Worm (Caenorhabditis elegans): Measurements from ENCODE around the gene srw-113.

DNA sequence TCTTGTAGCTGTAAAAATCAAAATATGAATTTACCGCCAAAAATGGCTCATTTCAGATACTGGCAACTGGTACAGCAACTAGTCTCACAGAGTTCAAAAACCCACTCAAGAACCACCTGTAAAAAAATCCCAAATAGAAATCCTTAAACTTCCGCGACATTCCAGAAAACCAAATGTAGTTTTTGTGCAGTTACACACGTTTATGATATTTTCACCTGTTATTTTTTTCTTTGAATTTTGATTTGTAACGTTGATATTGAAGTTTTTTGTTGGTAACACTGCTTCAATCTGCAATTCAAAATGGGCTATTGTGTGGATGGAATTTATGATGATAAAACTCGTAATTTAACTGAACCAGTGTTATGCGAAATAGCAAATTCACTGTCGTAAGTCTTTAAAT is at the start of gene srw-113:
- no peak for TF ChIP-seq ama-1 (optimal IDR thresholded peaks at IDR 0.05)
- no peak for TF ChIP-seq dmd-9 (GFP tag; IDR thresholded peaks at IDR 0.05)
- TF ChIP-seq zag-1 (tag; optimal IDR thresholded peaks at IDR 0.05): no peak
- TF ChIP-seq nhr-6 (tag; optimal IDR thresholded peaks at IDR 0.05): no peak
- no peak for TF ChIP-seq unc-130 (GFP tag; optimal IDR thresholded peaks at IDR 0.05)
- no peak for TF ChIP-seq unc-62 (GFP tag; optimal IDR thresholded peaks at IDR 0.05 in 1 of 2)
- no peak for TF ChIP-seq unc-62 (tag; optimal IDR thresholded peaks at IDR 0.05)
